Worm (Caenorhabditis elegans) whole organism, late embryonic: ENCODE measurements around the gene C35A5.3.

Source experiments
- F13H6.1 ChIP-seq: sonication (generic microtip); optimal IDR thresholded peaks from 2 replicates; lab custom pipeline; 2016; ENCODE audit warnings: missing genetic modification characterization, missing compliant biosample characterization
- K09A11.1 ChIP-seq: sonication (generic microtip); optimal IDR thresholded peaks from 2 replicates; lab custom pipeline; 2017; ENCODE audit warnings: antibody characterized with exemption, mild to moderate bottlenecking, missing genetic modification characterization, missing compliant biosample characterization; ENCODE audit not compliant: insufficient read depth
- Y22D7AL.16 ChIP-seq: sonication (generic microtip); optimal IDR thresholded peaks from 2 replicates; lab custom pipeline; 2016; ENCODE audit warnings: missing genetic modification characterization, missing compliant biosample characterization
- ama-1 ChIP-seq: fragments of 150-350 bp; optimal IDR thresholded peaks from 2 replicates; lab custom pipeline; 2014
- ceh-2 ChIP-seq: sonication (generic microtip); optimal IDR thresholded peaks from 2 replicates; lab custom pipeline; 2016; ENCODE audit warnings: missing genotype, missing genetic modification characterization, missing compliant biosample characterization
- ceh-22 ChIP-seq: sonication (generic microtip); optimal IDR thresholded peaks from 2 replicates; lab custom pipeline; 2017; ENCODE audit warnings: missing biosample characterization, missing genetic modification characterization
- ceh-31 ChIP-seq: sonication (generic microtip); optimal IDR thresholded peaks from 2 replicates; lab custom pipeline; 2016; ENCODE audit warnings: missing genetic modification characterization, missing compliant biosample characterization
- ceh-45 ChIP-seq: fragments of 200-800 bp; sonication (Bioruptor generic); IDR thresholded peaks from 2 replicates; pipeline ENCODE4 v1.3.6; 2022; ENCODE audit warnings: missing genetic modification reagents, missing genetic modification characterization, missing compliant biosample characterization
- ceh-6 ChIP-seq: fragments of 200-800 bp; sonication (Bioruptor generic); optimal IDR thresholded peaks from 2 replicates; lab custom pipeline; 2018; ENCODE audit warnings: mild to moderate bottlenecking, missing genetic modification characterization, missing compliant biosample characterization
- ceh-9 ChIP-seq: sonication (generic microtip); optimal IDR thresholded peaks from 2 replicates; lab custom pipeline; 2016; ENCODE audit warnings: mild to moderate bottlenecking, missing genetic modification characterization, inconsistent platforms, missing compliant biosample characterization
- che-1 ChIP-seq: sonication (generic microtip); optimal IDR thresholded peaks from 2 replicates; lab custom pipeline; 2016; ENCODE audit warnings: mild to moderate bottlenecking, missing genetic modification characterization, missing compliant biosample characterization
- dve-1 ChIP-seq: sonication (generic microtip); optimal IDR thresholded peaks from 2 replicates; lab custom pipeline; 2017; ENCODE audit warnings: antibody characterized with exemption, mild to moderate bottlenecking, missing genetic modification characterization, missing compliant biosample characterization
- elt-2 ChIP-seq: sonication (generic microtip); optimal IDR thresholded peaks from 2 replicates; lab custom pipeline; 2016; ENCODE audit warnings: missing genetic modification reagents, missing genetic modification characterization, missing compliant biosample characterization
- ets-4 ChIP-seq: sonication (generic microtip); optimal IDR thresholded peaks from 2 replicates; lab custom pipeline; 2016; ENCODE audit warnings: missing genetic modification characterization, missing compliant biosample characterization
- eyg-1 ChIP-seq: sonication (generic microtip); optimal IDR thresholded peaks from 2 replicates; lab custom pipeline; 2016; ENCODE audit warnings: missing genotype, missing genetic modification characterization, missing compliant biosample characterization
- fax-1 ChIP-seq: sonication (generic microtip); optimal IDR thresholded peaks from 2 replicates; lab custom pipeline; 2016; ENCODE audit warnings: missing genotype, missing genetic modification characterization, missing compliant biosample characterization
- fkh-6 ChIP-seq: sonication (generic microtip); optimal IDR thresholded peaks from 2 replicates; lab custom pipeline; 2016; ENCODE audit warnings: missing genetic modification characterization, missing compliant biosample characterization
- gmeb-2 ChIP-seq: sonication (generic microtip); optimal IDR thresholded peaks from 2 replicates; lab custom pipeline; 2016; ENCODE audit warnings: missing genetic modification characterization, inconsistent platforms, missing compliant biosample characterization
- hlh-13 ChIP-seq: fragments of 200-800 bp; sonication (Bioruptor generic); optimal IDR thresholded peaks from 2 replicates; lab custom pipeline; 2018; ENCODE audit warnings: mild to moderate bottlenecking, missing genetic modification characterization, missing compliant biosample characterization
- hlh-30 ChIP-seq: sonication (generic microtip); optimal IDR thresholded peaks from 2 replicates; lab custom pipeline; 2017; ENCODE audit warnings: antibody characterized with exemption, missing genetic modification characterization, missing compliant biosample characterization; ENCODE audit not compliant: insufficient read depth
- hlh-6 ChIP-seq: sonication (generic microtip); optimal IDR thresholded peaks from 2 replicates; lab custom pipeline; 2016; ENCODE audit warnings: missing genotype, missing genetic modification characterization, missing compliant biosample characterization
- hlh-8 ChIP-seq: sonication (generic microtip); optimal IDR thresholded peaks from 2 replicates; lab custom pipeline; 2016; ENCODE audit warnings: missing genotype, missing genetic modification characterization, missing compliant biosample characterization
- lim-6 ChIP-seq: sonication (generic microtip); optimal IDR thresholded peaks from 2 replicates; lab custom pipeline; 2016; ENCODE audit warnings: missing genetic modification characterization, missing compliant biosample characterization
- madf-2 ChIP-seq: sonication (generic microtip); optimal IDR thresholded peaks from 2 replicates; lab custom pipeline; 2017; ENCODE audit warnings: missing genetic modification characterization, missing compliant biosample characterization
- nhr-11 ChIP-seq: fragments of 150-350 bp; optimal IDR thresholded peaks from 2 replicates; lab custom pipeline; 2014; ENCODE audit warnings: missing biosample characterization, missing genetic modification characterization
- nhr-232 ChIP-seq: sonication (generic microtip); optimal IDR thresholded peaks from 2 replicates; lab custom pipeline; 2016; ENCODE audit warnings: missing genetic modification characterization, missing compliant biosample characterization
- npax-4 ChIP-seq: sonication (generic microtip); optimal IDR thresholded peaks from 2 replicates; lab custom pipeline; 2016; ENCODE audit warnings: missing genetic modification characterization, missing compliant biosample characterization
- odd-2 ChIP-seq: sonication (generic microtip); optimal IDR thresholded peaks from 2 replicates; lab custom pipeline; 2017; ENCODE audit warnings: antibody characterized with exemption, mild to moderate bottlenecking, missing genetic modification characterization, missing compliant biosample characterization
- pat-9 ChIP-seq: fragments of 200-800 bp; sonication (Bioruptor generic); optimal IDR thresholded peaks from 2 replicates; lab custom pipeline; 2018; ENCODE audit warnings: mild to moderate bottlenecking, missing genetic modification characterization, moderate library complexity, missing compliant biosample characterization
- pax-1 ChIP-seq: fragments of 150-350 bp; optimal IDR thresholded peaks from 2 replicates; lab custom pipeline; 2014; ENCODE audit warnings: missing biosample characterization, missing genetic modification characterization
- pha-4 ChIP-seq: fragments of 150-350 bp; optimal IDR thresholded peaks from 2 replicates; lab custom pipeline; 2018; ENCODE audit warnings: missing biosample characterization, missing genetic modification reagents, missing genetic modification characterization
- pqm-1 ChIP-seq: sonication (generic microtip); optimal IDR thresholded peaks from 2 replicates; lab custom pipeline; 2016; ENCODE audit warnings: missing genetic modification characterization, missing compliant biosample characterization
- ref-2 ChIP-seq: sonication (generic microtip); optimal IDR thresholded peaks from 2 replicates; lab custom pipeline; 2016; ENCODE audit warnings: missing genetic modification characterization, missing compliant biosample characterization
- sox-2 ChIP-seq: fragments of 200-800 bp; sonication (Bioruptor generic); IDR thresholded peaks from 2 replicates; pipeline ENCODE4 v1.3.6; 2022; ENCODE audit warnings: missing genetic modification reagents, missing genetic modification characterization, missing compliant biosample characterization
- sox-4 ChIP-seq: sonication (generic microtip); optimal IDR thresholded peaks from 2 replicates; lab custom pipeline; 2017; ENCODE audit warnings: mild to moderate bottlenecking, missing genetic modification characterization, inconsistent platforms, missing compliant biosample characterization
- syd-9 ChIP-seq: sonication (generic microtip); optimal IDR thresholded peaks from 2 replicates; lab custom pipeline; 2016; ENCODE audit warnings: mild to moderate bottlenecking, missing genetic modification characterization, moderate library complexity, missing compliant biosample characterization
- tbx-2 ChIP-seq: sonication (generic microtip); optimal IDR thresholded peaks from 2 replicates; lab custom pipeline; 2016; ENCODE audit warnings: missing genetic modification characterization, missing compliant biosample characterization
- tbx-7 ChIP-seq: sonication (generic microtip); optimal IDR thresholded peaks from 2 replicates; lab custom pipeline; 2016; ENCODE audit warnings: missing genotype, missing genetic modification characterization, missing compliant biosample characterization
- unc-42 ChIP-seq: sonication (generic microtip); optimal IDR thresholded peaks from 2 replicates; lab custom pipeline; 2016; ENCODE audit warnings: missing genotype, missing genetic modification characterization, missing compliant biosample characterization
- unc-55 ChIP-seq: sonication (generic microtip); optimal IDR thresholded peaks from 2 replicates; lab custom pipeline; 2017; ENCODE audit warnings: missing biosample characterization, missing genetic modification reagents, missing genetic modification characterization
- unc-86 ChIP-seq: sonication (generic microtip); optimal IDR thresholded peaks from 2 replicates; lab custom pipeline; 2016; ENCODE audit warnings: missing genetic modification characterization, missing compliant biosample characterization
- ztf-16 ChIP-seq: sonication (generic microtip); optimal IDR thresholded peaks from 2 replicates; lab custom pipeline; 2017; ENCODE audit warnings: missing genetic modification characterization, missing compliant biosample characterization

C35A5.3 gene

DNA sequence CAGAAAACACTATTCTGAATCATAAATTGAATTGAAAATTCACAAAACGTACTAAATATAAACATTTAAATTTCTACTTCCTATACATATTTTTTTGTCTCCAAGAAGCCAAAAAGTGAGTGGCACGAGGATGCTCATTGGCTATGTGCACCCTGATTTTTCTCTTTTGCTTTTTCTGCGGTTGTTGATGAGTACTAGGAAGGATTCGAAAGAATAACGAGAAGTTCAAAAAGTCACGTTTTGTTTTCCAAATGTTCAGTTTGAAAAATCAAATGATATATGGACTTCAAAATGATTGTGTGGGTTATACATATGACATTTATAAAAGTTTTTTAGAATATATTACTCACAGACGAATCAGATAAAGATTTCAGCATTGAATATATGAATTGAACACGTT lies 36.4 kb downstream of the C35A5.3 start:
- TF ChIP-seq npax-4 (tag; lab: Kevin White, UChicago), result no peak
- TF ChIP-seq ceh-31 (tag; lab: Kevin White, UChicago), result no peak
- TF ChIP-seq hlh-6, result no peak
- TF ChIP-seq dve-1 (tag; lab: Kevin White, UChicago), result no peak
- TF ChIP-seq ets-4 (tag; lab: Kevin White, UChicago), result no peak
- no peak for TF ChIP-seq nhr-232 (tag; lab: Kevin White, UChicago)
- no peak for TF ChIP-seq ceh-45 (GFP tag; lab: Robert Waterston, UW)
- TF ChIP-seq hlh-8 (tag; lab: Kevin White, UChicago), result no peak
- no peak for TF ChIP-seq pha-4 (tag; lab: Kevin White, UChicago)
- no peak for TF ChIP-seq sox-4
- no peak for TF ChIP-seq che-1 (tag; lab: Kevin White, UChicago)
- TF ChIP-seq odd-2 (tag; lab: Kevin White, UChicago), result no peak
- TF ChIP-seq ref-2 (tag; lab: Kevin White, UChicago), result no peak
- TF ChIP-seq hlh-13, result no peak
- no peak for TF ChIP-seq unc-55

DNA sequence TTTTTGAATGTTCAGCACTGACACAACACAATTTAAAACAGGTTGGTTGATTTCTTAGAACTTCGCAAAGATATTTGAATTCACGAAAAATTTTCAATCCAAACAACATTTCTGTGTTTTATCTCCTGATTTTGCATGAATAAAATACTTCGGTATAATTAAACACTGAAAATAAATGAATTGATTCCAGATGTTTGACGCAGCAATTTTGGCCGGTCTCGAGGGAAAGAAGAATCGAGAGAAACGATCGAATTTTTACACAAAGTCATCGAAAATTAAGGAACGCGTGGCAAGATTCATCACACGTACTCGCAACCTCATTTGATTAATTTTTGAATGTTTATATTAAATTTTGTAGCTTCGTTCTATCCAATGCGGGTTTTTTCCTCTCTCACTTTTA lies 37.0 kb downstream of the C35A5.3 start:
- no peak for TF ChIP-seq ceh-2 (tag; lab: Kevin White, UChicago)
- no peak for TF ChIP-seq pax-1 (tag; lab: Kevin White, UChicago)
- no peak for TF ChIP-seq eyg-1 (tag; lab: Kevin White, UChicago)
- no peak for TF ChIP-seq tbx-7 (tag; lab: Kevin White, UChicago)
- TF ChIP-seq ztf-16 (tag; lab: Kevin White, UChicago), result no peak
- no peak for TF ChIP-seq pat-9 (tag; lab: Kevin White, UChicago)
- no peak for TF ChIP-seq ceh-9 (tag; lab: Kevin White, UChicago)
- no peak for TF ChIP-seq Y22D7AL.16 (tag; lab: Kevin White, UChicago)
- no peak for TF ChIP-seq elt-2 (tag; lab: Kevin White, UChicago)
- TF ChIP-seq K09A11.1 (tag; lab: Kevin White, UChicago), result no peak
- TF ChIP-seq syd-9 (tag; lab: Kevin White, UChicago), result no peak
- TF ChIP-seq fax-1 (tag; lab: Kevin White, UChicago), result no peak
- TF ChIP-seq hlh-13, result no peak
- no peak for TF ChIP-seq unc-42

DNA sequence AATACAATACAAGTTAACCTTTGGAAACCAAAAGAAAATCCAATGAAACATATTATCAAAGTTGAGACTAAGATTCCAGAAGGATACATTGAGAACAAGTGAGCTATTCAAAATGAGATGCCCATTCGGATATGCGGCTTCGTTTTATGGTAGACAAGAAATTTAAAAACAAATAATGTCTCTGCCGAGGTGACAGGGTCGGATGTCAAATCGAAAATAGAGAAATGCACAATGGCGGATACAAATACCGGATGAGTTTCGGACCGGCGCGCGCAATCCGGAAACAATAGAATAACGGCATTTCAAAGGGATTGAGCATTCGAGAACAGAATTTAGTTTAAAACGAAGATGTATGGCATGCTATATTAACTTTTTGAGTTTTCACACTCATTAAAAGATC lies 37.9 kb downstream of the C35A5.3 start, which contains the start of gene F22E12.3:
TSS of gene F22E12.3 (minus strand) at position 101 of the 400 bp plus-strand sequence.
- TF ChIP-seq sox-2 (GFP tag; lab: Robert Waterston, UW) (no peak), ceh-6 (GFP tag; lab: Kevin White, UChicago) (no peak), pqm-1 (tag; lab: Kevin White, UChicago) (no peak), fkh-6 (no peak), nhr-11 (tag; lab: Kevin White, UChicago) (no peak), pha-4 (tag; lab: Kevin White, UChicago) (no peak), sox-4 (no peak)

DNA sequence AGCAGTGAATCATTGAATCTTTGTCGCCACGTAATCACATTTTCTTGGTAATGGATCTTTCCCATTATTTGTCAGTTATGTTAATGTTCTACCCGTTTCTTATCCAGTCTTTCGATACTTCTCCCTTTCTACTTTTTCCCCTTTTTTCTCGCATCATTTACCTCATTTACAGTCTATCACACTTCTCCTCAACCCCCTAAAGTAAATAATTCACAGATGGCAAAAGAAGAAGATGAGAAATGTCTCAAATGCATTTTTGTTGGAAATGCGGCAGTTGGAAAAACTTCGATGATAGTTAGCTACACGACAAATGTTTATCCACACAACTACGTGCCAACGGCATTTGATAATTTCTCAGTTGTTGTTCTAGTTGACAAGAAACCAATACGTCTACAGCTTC lies 39.1 kb downstream of the C35A5.3 start, which contains the start of gene chw-1:
TSS of gene chw-1 (plus strand) at position 217 of the 400 bp plus-strand sequence.
- no peak for TF ChIP-seq madf-2 (tag; lab: Kevin White, UChicago)
- TF ChIP-seq ztf-16 (tag; lab: Kevin White, UChicago), result no peak
- no peak for TF ChIP-seq npax-4 (tag; lab: Kevin White, UChicago)
- TF ChIP-seq tbx-2, result no peak
- no peak for TF ChIP-seq sox-2 (GFP tag; lab: Robert Waterston, UW)
- TF ChIP-seq ceh-22 (tag; lab: Kevin White, UChicago), result no peak
- no peak for TF ChIP-seq hlh-6
- no peak for TF ChIP-seq odd-2 (tag; lab: Kevin White, UChicago)
- TF ChIP-seq eyg-1 (tag; lab: Kevin White, UChicago), result no peak
- TF ChIP-seq lim-6, result no peak
- TF ChIP-seq dve-1 (tag; lab: Kevin White, UChicago), result no peak
- no peak for TF ChIP-seq F13H6.1 (tag; lab: Kevin White, UChicago)
- TF ChIP-seq hlh-30 (tag; lab: Kevin White, UChicago), result no peak
- no peak for TF ChIP-seq gmeb-2 (tag; lab: Kevin White, UChicago)
- TF ChIP-seq unc-86 (tag; lab: Kevin White, UChicago), result no peak
- TF ChIP-seq ceh-9 (tag; lab: Kevin White, UChicago), result no peak
- TF ChIP-seq fkh-6, result no peak
- TF ChIP-seq ama-1, result no peak
- no peak for TF ChIP-seq Y22D7AL.16 (tag; lab: Kevin White, UChicago)
- no peak for TF ChIP-seq ets-4 (tag; lab: Kevin White, UChicago)
